Fruit fly (Drosophila melanogaster): ENCODE results near the gene CG5177.
A peak's percentile ranks its signal among the peaks of the same experiment; 100 is the strongest.

CG5177 gene

dm6 chr2L:7424907-7425689 lies 20.1 kb downstream of the CG5177 start (continued):
- no peak for TF ChIP-seq BEAF-32 (GFP tag; optimal IDR thresholded peaks at IDR 0.05)
- TF ChIP-seq CG6813 (GFP tag; optimal IDR thresholded peaks at IDR 0.05) = peak; percentile 3
- 0 out of 2 replicates have a peak, but pooled peaks have one; percentile 29 for TF ChIP-seq CG6272 (GFP tag; IDR thresholded peaks at IDR 0.05)
- TF ChIP-seq ERR (GFP tag; optimal IDR thresholded peaks at IDR 0.05) = peak; percentile 52
- no peak for TF ChIP-seq E2f1 (GFP tag; IDR thresholded peaks at IDR 0.05)
- TF ChIP-seq stc (GFP tag; IDR thresholded peaks at IDR 0.05) = peak; percentile 22; the same call in 1 of the 2 replicates
- no peak for TF ChIP-seq Rx (GFP tag; IDR thresholded peaks at IDR 0.05)
- 0 out of 4 replicates have a peak, but pooled peaks have one; percentile 59 for TF ChIP-seq chinmo (GFP tag; IDR thresholded peaks at IDR 0.05; ENCODE audit: partially characterized antibody)
- no peak for TF ChIP-seq CG4424 (GFP tag; optimal IDR thresholded peaks at IDR 0.05)
- no peak for TF ChIP-seq gsb-n (tag; optimal IDR thresholded peaks at IDR 0.05)
- TF ChIP-seq crol (GFP tag; IDR thresholded peaks at IDR 0.05) = 0 out of 2 replicates have a peak, but pooled peaks have one; percentile 18
- peak; percentile 6 for TF ChIP-seq CG8924 (tag; optimal IDR thresholded peaks at IDR 0.05)
- no peak for TF ChIP-seq ken (GFP tag; IDR thresholded peaks at IDR 0.05)
- peak; percentile 7 for TF ChIP-seq Hr3 (GFP tag; optimal IDR thresholded peaks at IDR 0.05)
- no peak for TF ChIP-seq Spps (tag; optimal IDR thresholded peaks at IDR 0.05)
- no peak for TF ChIP-seq dmrt99B (tag; optimal IDR thresholded peaks at IDR 0.05)
- peak; percentile 6 for TF ChIP-seq CG12942 (GFP tag; optimal IDR thresholded peaks at IDR 0.05)
- no peak for TF ChIP-seq CG15601 (tag; optimal IDR thresholded peaks at IDR 0.05)
- peak; percentile 51 for TF ChIP-seq sisA (GFP tag; IDR thresholded peaks at IDR 0.05)
- no peak for TF ChIP-seq Gsc (GFP tag; IDR thresholded peaks at IDR 0.05)
- no peak for TF ChIP-seq CG32767 (GFP tag; IDR thresholded peaks at IDR 0.05)
- no peak for TF ChIP-seq CG10565 (GFP tag; optimal IDR thresholded peaks at IDR 0.05)
- peak; percentile 19 for TF ChIP-seq CG12071 (GFP tag; optimal IDR thresholded peaks at IDR 0.05)
- 0 out of 3 replicates have a peak, but pooled peaks have one; percentile 50 for TF ChIP-seq CG6175 (GFP tag; IDR thresholded peaks at IDR 0.05)
- TF ChIP-seq hth (optimal IDR thresholded peaks at IDR 0.05) = no peak
- TF ChIP-seq repo (GFP tag; optimal IDR thresholded peaks at IDR 0.05) = peak; percentile 29
- TF ChIP-seq zen2 (GFP tag; IDR thresholded peaks at IDR 0.05; ENCODE audit: partially characterized antibody) = no peak
- TF ChIP-seq CG7963 (GFP tag; IDR thresholded peaks at IDR 0.05; ENCODE audit: partially characterized antibody) = no peak
- TF ChIP-seq CG12155 (GFP tag; optimal IDR thresholded peaks at IDR 0.05) = peak; percentile 77
- TF ChIP-seq lola (GFP tag; optimal IDR thresholded peaks at IDR 0.05) = no peak
- TF ChIP-seq jing (GFP tag; optimal IDR thresholded peaks at IDR 0.05) = no peak
- TF ChIP-seq lilli (GFP tag; optimal IDR thresholded peaks at IDR 0.05) = peak; percentile 91
- peak; percentile 70 for TF ChIP-seq Ada2b (GFP tag; IDR thresholded peaks at IDR 0.05)
- TF ChIP-seq HLH3B (GFP tag; IDR thresholded peaks at IDR 0.05) = 0 out of 2 replicates have a peak, but pooled peaks have one; percentile 7
- peak; percentile 68 for TF ChIP-seq CG2678 (tag; optimal IDR thresholded peaks at IDR 0.05)
- TF ChIP-seq Nf-YA (GFP tag; IDR thresholded peaks at IDR 0.05) = no peak
- TF ChIP-seq wdn (GFP tag; IDR thresholded peaks at IDR 0.05) = peak; percentile 82
- peak; percentile 70; the same call in 1 of the 2 replicates for TF ChIP-seq Atf6 (GFP tag; IDR thresholded peaks at IDR 0.05)
- TF ChIP-seq bowl (GFP tag; IDR thresholded peaks at IDR 0.05) = no peak
- TF ChIP-seq CG34376 (GFP tag; optimal IDR thresholded peaks at IDR 0.05) = no peak
- TF ChIP-seq mirr (GFP tag; optimal IDR thresholded peaks at IDR 0.05) = no peak
- no peak for TF ChIP-seq CG4820 (GFP tag; optimal IDR thresholded peaks at IDR 0.05)
- no peak for TF ChIP-seq CG30431 (GFP tag; optimal IDR thresholded peaks at IDR 0.05)
- no peak for TF ChIP-seq aop (GFP tag; IDR thresholded peaks at IDR 0.05)
- no peak for TF ChIP-seq CG15073 (GFP tag; optimal IDR thresholded peaks at IDR 0.05)
- TF ChIP-seq HmgZ (tag; optimal IDR thresholded peaks at IDR 0.05) = peak; percentile 64
- TF ChIP-seq B-H2 (GFP tag; optimal IDR thresholded peaks at IDR 0.05) = no peak
- peak; percentile 66 for TF ChIP-seq HmgD (GFP tag; optimal IDR thresholded peaks at IDR 0.05)
- TF ChIP-seq wek (GFP tag; optimal IDR thresholded peaks at IDR 0.05) = no peak
- TF ChIP-seq phol (tag; optimal IDR thresholded peaks at IDR 0.05) = no peak

All from whole organism, embryonic.